Worm (Caenorhabditis elegans) whole organism, young adult: ENCODE results near the gene lron-13.

Experiments
- F52B5.7 ChIP-seq: sonication (generic microtip); optimal IDR thresholded peaks from 2 replicates; lab custom pipeline; 2016; ENCODE audit warnings: mild to moderate bottlenecking, missing genetic modification characterization, missing compliant biosample characterization
- aptf-2 ChIP-seq: fragments of 200-800 bp; sonication (Bioruptor generic); conservative IDR thresholded peaks from 2 replicates; pipeline ENCODE4 v1.3.6; 2022; ENCODE audit warnings: missing genetic modification reagents, missing genetic modification characterization, missing compliant biosample characterization
- atf-7 ChIP-seq: sonication (generic microtip); optimal IDR thresholded peaks from 2 replicates; lab custom pipeline; 2017; ENCODE audit warnings: mild to moderate bottlenecking, missing genetic modification characterization, missing compliant biosample characterization
- attf-3 ChIP-seq: fragments of 200-800 bp; sonication (Bioruptor generic); conservative IDR thresholded peaks from 2 replicates; pipeline ENCODE4 v1.3.6; 2022; ENCODE audit warnings: missing genetic modification reagents, missing genetic modification characterization, missing compliant biosample characterization
- bed-2 ChIP-seq: fragments of 200-800 bp; sonication (Bioruptor generic); IDR thresholded peaks from 2 replicates; pipeline ENCODE4 v1.3.6; 2022; ENCODE audit warnings: missing genetic modification reagents, missing genetic modification characterization, missing compliant biosample characterization
- lin-26 ChIP-seq: fragments of 200-800 bp; sonication (Bioruptor generic); IDR thresholded peaks from 2 replicates; pipeline ENCODE4 v1.3.6; 2022; ENCODE audit warnings: missing genetic modification reagents, missing genetic modification characterization, missing compliant biosample characterization
- nhr-179 ChIP-seq: sonication (generic microtip); optimal IDR thresholded peaks from 2 replicates; lab custom pipeline; 2016; ENCODE audit warnings: mild to moderate bottlenecking, missing genetic modification characterization, missing compliant biosample characterization
- pha-4 ChIP-seq: fragments of 150-350 bp; sonication (generic microtip); optimal IDR thresholded peaks from 2 replicates; lab custom pipeline; 2014; ENCODE audit warnings: missing biosample characterization, missing genetic modification reagents, missing genetic modification characterization
- unc-62 ChIP-seq: fragments of 150-350 bp; optimal IDR thresholded peaks from 2 replicates; lab custom pipeline; 2014; ENCODE audit warnings: missing biosample characterization, missing genetic modification reagents, missing genetic modification characterization
- zim-3 ChIP-seq: sonication (generic microtip); optimal IDR thresholded peaks from 2 replicates; lab custom pipeline; 2017; ENCODE audit warnings: mild to moderate bottlenecking, missing genetic modification characterization, moderate library complexity, missing compliant biosample characterization

ce11 chrIII:13564929-13565328 is 37.7 kb downstream of the lron-13 start, which contains the start of gene aldo-1:
- TF ChIP-seq F52B5.7 (tag; lab: Kevin White, UChicago) (no peak), zim-3 (tag; lab: Kevin White, UChicago) (no peak), attf-3 (GFP tag; lab: Robert Waterston, UW) (no peak), aptf-2 (GFP tag; lab: Robert Waterston, UW) (no peak), atf-7 (tag; lab: Kevin White, UChicago) (no peak), nhr-179 (tag; lab: Kevin White, UChicago) (no peak), bed-2 (GFP tag; lab: Robert Waterston, UW) (no peak), unc-62 (no peak), pha-4 (tag; lab: Kevin White, UChicago) (no peak), lin-26 (GFP tag; lab: Robert Waterston, UW) (no peak)
